Fruit fly (Drosophila melanogaster): ENCODE measurements around the gene Ncoa6.

Gene Ncoa6

DNA sequence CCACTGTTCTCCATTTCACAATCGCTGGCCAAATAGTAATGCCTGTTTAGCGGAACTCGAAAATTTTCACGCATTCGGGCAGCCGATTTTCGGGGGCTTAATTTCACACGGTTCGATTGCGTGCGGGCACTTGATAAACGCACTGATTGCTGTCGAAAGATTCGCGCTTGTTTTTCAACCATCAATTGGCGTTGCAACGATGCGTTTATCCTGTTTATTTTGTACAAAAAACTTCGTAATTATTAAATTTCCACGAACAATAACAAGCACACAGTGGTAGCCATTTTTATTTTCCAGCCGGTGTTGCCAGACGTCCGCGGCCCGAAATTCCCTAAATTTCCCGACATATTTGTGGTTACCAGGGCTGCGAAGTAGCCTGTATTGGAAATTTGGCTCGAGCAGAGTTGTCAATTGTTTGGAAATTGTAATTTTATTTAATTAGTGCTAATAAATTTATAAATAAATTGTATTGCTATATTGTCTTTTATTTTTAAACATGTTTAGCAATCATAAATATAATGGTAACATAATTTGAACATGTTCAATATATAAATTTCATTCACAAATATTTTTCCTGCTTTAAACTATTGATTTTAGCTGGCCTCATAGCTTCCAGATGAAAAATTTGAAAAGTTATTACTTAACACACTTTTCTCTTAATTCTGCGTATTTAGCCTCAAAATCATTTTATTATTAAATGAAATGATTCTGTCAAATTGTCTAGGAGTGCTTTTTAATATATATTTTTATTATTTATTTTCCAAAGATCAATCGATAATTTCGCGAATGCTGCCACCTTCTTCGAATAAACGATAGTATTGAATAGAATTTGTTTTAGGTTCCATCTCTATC lies at the start of gene Ncoa6, which contains the start of gene cype:
Ncoa6 (minus strand) TSS at position 270 of the 852 bp plus-strand sequence.
cype (plus strand) TSS at position 814 of the 852 bp plus-strand sequence.
- TF ChIP-seq CG8478 (optimal IDR thresholded peaks at IDR 0.05), result no peak
- no peak for TF ChIP-seq CTCF (optimal IDR thresholded peaks at IDR 0.05)

DNA sequence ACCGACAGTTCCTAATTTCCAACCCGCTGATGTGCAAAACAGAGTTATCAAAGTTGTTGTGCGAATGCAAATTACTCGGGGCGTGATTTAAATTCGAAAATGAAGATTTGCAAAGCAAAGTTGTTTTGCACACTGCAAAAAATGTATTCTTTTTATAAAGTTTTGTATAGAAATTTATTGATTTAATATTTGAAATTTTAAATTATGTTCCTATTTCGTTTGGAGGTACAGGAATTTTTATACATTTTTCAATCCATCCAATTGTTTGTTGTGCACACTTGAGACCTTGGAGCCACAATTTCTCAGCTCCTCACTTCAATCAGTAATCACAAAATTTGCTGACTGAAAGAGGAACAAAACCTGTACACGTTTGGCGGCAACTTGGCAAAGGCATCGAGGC lies 48.5 kb upstream of the Ncoa6 start:
- TF ChIP-seq CTCF (optimal IDR thresholded peaks at IDR 0.05) (no peak), CG8478 (optimal IDR thresholded peaks at IDR 0.05) (no peak)

DNA sequence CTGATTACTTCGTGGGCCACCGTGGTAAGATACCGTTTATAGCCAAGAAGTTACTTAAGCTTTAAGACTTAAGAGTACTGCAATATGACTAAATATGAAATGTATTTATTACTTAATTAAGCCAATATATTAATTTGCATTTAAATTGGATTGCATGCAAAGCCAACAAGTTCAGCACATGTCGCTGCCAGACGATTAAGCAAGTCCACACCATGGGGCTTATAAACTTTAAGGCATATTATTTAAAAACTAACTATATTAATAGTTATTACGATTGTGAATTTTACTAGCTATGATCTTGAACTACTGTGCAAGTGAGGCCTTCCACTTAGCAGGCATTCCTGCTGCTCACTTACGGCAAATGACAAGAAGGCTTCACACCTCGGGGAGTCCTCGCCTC lies 47.7 kb upstream of the Ncoa6 start:
- TF ChIP-seq CTCF (optimal IDR thresholded peaks at IDR 0.05) (no peak), CG8478 (optimal IDR thresholded peaks at IDR 0.05) (no peak)

DNA sequence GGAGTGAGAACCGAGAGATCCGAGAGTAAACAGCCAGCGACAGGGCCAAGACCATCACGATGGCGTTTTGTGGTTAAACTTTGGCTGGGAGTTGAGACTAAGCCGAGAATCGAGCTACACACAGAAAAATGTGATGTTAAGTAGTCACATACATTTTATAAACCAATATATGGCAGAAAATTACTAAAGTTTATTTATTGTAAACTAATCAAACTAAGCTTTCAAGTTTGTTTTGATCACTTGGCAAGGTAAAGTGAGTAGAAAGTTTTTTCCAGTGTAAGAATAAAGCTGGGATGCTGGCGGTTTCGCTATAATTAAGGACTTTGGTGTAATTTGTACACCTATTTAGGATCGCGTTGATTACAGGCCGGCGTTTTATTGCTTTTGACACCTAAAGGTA lies 46.1 kb upstream of the Ncoa6 start:
- no peak for TF ChIP-seq CTCF (optimal IDR thresholded peaks at IDR 0.05)
- TF ChIP-seq CG8478 (optimal IDR thresholded peaks at IDR 0.05), result no peak

DNA sequence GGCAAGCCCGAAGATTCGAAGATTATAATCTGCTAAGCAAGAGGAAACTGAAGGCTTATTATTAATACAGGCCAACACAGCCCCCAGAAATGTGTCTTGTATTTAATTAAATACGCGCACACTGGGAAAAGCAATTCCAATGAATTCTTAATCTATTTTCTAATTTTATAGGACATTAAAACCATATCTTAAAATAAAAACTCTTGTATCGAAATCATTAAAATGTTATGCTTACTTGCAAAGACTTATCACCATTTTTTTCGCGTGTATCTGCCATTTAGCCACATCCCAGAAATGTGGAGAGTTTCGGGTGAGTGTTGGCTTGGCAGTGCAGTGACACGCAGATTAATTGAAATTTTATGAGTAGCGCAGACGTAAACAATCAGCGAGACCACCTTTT lies 41.5 kb upstream of the Ncoa6 start:
- TF ChIP-seq CTCF (optimal IDR thresholded peaks at IDR 0.05), result no peak

DNA sequence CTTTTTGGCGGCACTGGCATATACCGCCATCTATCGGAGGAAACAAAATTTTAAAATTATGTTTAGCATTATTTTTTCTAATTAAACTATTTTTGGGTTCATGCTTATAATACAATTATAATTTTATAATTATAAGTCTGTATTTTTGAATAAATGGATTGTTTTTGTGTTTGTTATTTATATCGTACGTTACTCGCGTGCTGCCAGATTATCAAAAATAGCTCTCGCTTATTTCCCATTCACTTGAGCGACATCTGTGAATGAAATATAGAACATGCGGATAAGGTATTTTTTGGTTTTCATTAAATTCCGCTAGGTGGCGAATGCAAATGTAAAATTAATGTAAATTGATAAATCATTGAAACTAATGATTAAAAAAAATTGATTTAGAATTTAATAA lies 39.4 kb upstream of the Ncoa6 start:
- TF ChIP-seq CG8478 (optimal IDR thresholded peaks at IDR 0.05), result no peak
- peak; percentile 61 to 88 for TF ChIP-seq CTCF (optimal IDR thresholded peaks at IDR 0.05)

DNA sequence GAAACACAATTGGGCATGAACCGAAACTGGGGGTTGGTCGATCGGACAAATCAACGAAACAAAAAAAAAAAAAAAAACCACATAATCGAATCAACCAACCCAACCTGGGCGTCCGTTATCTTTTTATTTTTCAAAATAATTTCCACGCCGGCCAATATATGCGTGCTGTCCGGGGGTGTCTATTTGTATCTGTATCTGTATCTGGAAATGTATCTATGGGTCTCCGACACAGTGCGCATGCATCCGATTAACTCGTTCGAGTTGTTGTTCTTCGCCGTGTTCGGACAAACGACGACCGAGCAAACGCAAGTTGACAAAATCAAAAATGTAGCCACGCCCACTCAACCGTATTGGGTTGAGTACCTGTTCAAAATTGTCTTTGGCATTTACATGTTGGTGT lies 35.9 kb upstream of the Ncoa6 start:
- TF ChIP-seq CG8478 (optimal IDR thresholded peaks at IDR 0.05), result no peak
- no peak for TF ChIP-seq CTCF (optimal IDR thresholded peaks at IDR 0.05)

DNA sequence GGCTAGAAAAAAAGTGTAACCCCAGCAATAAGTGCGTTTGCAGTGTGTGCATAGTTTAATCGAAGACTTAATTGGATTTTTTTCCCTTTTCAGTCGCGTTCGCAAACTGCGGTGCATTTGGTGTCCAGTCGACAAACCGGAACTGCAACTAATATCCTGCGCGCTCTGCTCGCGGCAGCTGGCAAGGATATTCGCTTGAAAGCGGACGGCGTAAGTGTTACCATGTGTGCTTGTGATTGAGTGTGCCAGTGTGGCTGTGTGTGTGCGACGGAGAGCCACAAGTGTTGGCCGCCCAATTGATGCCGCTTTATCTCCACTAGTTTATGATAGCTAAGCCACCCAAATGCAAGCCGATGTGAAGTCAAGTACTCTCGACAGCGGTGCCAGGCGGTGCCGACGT lies 27.0 kb upstream of the Ncoa6 start:
- TF ChIP-seq CTCF (optimal IDR thresholded peaks at IDR 0.05) (no peak), CG8478 (optimal IDR thresholded peaks at IDR 0.05) (no peak)

DNA sequence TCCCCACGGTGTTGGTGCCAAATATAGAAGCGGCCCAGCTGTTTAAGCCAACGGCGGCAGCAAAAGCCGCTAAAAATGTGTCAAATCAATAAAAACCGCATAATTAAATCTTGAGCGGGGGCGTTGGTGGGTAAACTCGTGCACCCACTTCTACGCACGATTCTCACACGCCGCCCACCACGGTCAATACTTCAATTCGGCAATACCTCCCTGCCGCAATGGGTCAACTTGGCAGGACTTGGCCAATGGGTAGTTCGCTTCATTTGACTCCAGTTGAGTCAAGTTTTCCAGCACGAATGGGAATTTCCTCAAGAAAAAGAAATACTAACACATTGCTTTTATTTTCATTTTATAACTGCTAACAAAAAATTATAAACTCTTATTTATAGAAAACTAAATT lies 22.1 kb upstream of the Ncoa6 start:
- no peak for TF ChIP-seq CG8478 (optimal IDR thresholded peaks at IDR 0.05)
- no peak for TF ChIP-seq CTCF (optimal IDR thresholded peaks at IDR 0.05)

DNA sequence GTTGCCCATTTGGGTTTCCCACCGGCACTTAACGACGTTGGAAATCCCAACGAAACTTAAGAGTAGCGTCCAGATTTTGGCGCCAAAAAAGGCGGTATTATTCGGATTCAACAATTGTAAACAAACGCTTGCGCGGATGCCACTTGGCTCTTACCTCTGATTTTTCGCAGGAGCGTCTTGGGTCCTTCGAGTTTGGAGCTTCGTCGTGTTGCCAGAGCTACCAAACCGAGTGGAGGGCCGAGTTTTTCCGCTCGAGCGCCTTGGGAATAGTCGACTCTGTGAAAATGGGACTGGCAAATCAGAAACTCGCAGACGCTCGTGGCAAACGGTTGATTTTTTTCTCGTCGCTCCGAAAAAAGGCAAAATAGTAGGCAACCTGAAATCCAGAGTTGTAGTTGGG lies 19.4 kb upstream of the Ncoa6 start, which contains the start of gene nompC:
nompC (plus strand) TSS at position 301 of the 400 bp plus-strand sequence.
- TF ChIP-seq CTCF (optimal IDR thresholded peaks at IDR 0.05) (no peak), CG8478 (optimal IDR thresholded peaks at IDR 0.05) (no peak)

DNA sequence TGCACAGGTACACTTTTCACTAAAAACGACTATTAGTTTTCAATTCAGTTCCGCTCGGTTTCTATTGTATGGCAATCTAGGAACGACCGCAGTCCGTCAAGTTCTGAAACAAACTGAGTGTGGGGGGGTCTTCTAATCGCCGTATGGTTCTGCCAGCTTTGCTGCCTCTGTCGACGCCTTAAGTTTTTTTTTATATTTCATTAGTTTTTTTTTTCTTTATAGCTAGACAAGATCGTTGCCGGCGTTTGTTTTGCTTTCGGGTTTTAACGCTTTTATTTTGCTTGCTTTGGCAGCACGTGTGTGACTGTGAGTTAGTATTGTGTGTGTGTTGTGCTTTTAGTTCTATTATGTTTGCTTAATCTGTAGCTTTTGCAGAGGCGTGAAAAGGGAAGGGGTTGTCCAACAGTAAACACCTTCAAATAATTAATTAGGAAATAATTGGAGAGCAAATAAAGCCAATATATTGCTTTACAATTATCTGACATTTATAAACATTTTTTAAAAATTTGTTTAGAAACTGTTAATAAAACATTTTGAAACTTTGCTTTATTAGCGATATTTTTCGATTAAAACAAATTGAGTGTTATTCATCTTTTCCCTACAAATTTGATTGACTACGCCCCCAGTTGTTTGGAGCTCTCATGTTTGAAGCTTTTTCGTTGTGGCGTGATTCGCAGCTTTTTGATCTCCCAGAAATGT lies 15.8 kb upstream of the Ncoa6 start, which contains the start of gene Acsf2:
Acsf2 (minus strand) TSS at position 116 of the 699 bp plus-strand sequence.
- no peak for TF ChIP-seq CG8478 (optimal IDR thresholded peaks at IDR 0.05)
- no peak for TF ChIP-seq CTCF (optimal IDR thresholded peaks at IDR 0.05)

DNA sequence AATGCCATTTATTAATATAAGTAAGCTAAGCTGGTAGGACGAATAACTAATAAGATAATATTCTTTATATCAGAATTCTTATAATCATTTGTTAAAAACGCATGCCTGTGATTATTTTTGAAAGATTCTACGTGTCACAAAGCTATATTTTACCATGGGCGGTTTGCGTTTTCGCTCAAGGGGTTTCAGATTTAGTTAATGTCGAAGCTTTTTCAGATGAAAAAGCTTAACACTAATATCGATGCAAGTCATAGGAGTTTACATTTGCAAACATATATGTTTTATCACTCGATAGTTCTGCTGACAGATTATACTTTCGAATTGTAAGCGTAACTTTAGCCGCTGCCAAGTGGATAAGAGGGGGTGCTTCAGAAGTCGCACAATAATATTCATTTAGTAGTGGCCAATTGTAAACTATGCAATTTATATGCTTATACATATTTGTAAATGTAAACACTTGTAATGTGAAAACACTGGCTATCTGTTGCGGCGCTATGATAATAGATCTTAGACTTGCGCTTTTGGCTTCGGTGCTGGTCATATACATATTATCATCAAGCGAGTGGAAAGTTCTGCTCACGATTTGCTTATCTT lies 14.6 kb upstream of the Ncoa6 start:
- TF ChIP-seq CTCF (optimal IDR thresholded peaks at IDR 0.05) (no peak), CG8478 (optimal IDR thresholded peaks at IDR 0.05) (no peak)

DNA sequence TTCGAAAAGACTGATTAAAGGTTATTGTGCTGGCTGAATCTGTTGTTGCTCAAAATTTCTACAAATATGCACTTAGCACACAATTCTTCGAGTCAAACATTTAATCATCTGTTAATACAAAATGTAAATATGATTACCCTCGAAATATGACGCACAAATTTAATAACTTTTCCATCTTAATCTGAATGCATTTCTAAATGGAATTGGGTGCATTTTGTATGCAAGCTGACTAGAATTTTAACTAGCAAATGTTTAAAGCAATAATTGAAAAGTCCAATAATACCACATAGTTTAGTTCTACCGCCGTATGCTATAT lies 12.2 kb upstream of the Ncoa6 start:
- TF ChIP-seq CTCF (optimal IDR thresholded peaks at IDR 0.05) (no peak), CG8478 (optimal IDR thresholded peaks at IDR 0.05) (no peak)

DNA sequence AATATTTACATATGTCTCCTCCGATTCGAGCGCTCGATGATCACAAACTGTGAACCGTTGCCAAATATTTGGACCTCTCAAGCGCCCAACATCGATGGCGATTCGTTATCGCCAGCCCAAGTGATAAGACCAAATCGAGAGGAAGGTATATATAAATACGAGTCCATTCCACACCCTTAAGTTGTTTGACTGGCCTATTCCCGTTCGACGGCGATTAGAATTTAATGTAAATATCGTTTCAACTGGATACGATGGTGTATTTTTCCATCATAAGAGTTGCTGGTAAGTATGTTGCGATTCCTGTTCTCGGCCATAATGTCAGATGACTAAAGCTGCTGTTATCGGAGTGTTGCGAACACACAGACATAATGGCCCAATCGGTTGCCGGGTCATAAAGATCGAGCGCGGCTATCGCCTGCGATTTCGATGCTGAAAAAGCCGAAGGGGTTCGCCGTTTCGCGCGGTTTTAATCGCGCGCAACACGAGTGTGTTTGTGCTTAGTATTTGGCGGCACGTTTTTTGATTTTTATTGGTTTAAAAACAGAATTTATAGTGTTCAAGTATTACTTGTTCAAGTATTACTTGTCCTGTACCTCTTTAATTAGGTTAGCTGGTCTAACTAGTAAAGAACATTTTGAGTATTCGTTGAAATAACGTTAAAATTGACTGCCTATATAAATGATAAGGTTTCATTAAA lies 11.7 kb upstream of the Ncoa6 start, which contains the start of gene fusl:
fusl (minus strand) TSS at position 50 of the 697 bp plus-strand sequence.
- no peak for TF ChIP-seq CG8478 (optimal IDR thresholded peaks at IDR 0.05)
- TF ChIP-seq CTCF (optimal IDR thresholded peaks at IDR 0.05), result no peak

DNA sequence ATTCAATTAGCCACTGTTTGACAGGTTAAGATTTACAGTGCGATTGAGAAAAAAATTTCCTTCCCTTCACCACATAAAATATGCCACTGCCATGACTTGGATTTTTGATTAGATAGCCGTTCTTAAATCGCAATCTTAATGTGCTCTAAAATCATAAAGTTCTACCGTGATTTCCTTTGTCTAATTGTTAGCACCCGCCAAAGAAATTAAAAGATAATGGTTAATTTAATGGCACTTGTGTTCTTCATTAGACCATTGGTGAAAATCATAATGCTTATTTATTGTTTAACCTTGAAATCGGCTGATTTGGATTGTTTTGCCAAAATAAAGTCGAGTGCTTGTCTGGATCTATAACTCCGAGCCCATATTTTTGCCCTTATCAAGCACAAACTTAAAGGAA lies 10.7 kb upstream of the Ncoa6 start:
- TF ChIP-seq CTCF (optimal IDR thresholded peaks at IDR 0.05) (no peak), CG8478 (optimal IDR thresholded peaks at IDR 0.05) (no peak)
